Worm (Caenorhabditis elegans) whole organism, L2 larva: ENCODE data around the gene M03F4.6.

Source experiments
- C34F6.9 ChIP-seq: fragments of 150-350 bp; optimal IDR thresholded peaks from 2 replicates; lab custom pipeline; 2014; ENCODE audit warnings: missing biosample characterization, missing genetic modification characterization
- F13H6.1 ChIP-seq: sonication (generic microtip); optimal IDR thresholded peaks from 2 replicates; lab custom pipeline; 2016; ENCODE audit warnings: missing genetic modification characterization, missing compliant biosample characterization
- Y55F3AM.14 ChIP-seq: fragments of 200-800 bp; sonication (Bioruptor generic); optimal IDR thresholded peaks from 2 replicates; lab custom pipeline; 2018; ENCODE audit warnings: mild to moderate bottlenecking, missing genetic modification characterization, missing compliant biosample characterization
- ZK546.5 ChIP-seq: sonication (generic microtip); optimal IDR thresholded peaks from 2 replicates; lab custom pipeline; 2017; ENCODE audit warnings: missing biosample characterization, missing genetic modification characterization
- alr-1 ChIP-seq: fragments of 150-350 bp; optimal IDR thresholded peaks from 2 replicates; lab custom pipeline; 2014; ENCODE audit warnings: missing biosample characterization, missing genetic modification characterization
- aly-2 ChIP-seq: fragments of 150-350 bp; optimal IDR thresholded peaks from 2 replicates; lab custom pipeline; 2014; ENCODE audit warnings: missing biosample characterization, missing genetic modification characterization
- ama-1 ChIP-seq: fragments of 150-350 bp; optimal IDR thresholded peaks from 2 replicates; lab custom pipeline; 2018; ENCODE audit warnings: inconsistent platforms
- blmp-1 ChIP-seq: sonication (generic microtip); optimal IDR thresholded peaks from 2 replicates; lab custom pipeline; 2017; ENCODE audit warnings: missing genetic modification characterization, mild to moderate bottlenecking, missing compliant biosample characterization, antibody characterized with exemption, moderate library complexity; ENCODE audit not compliant: insufficient read depth
- ceh-16 ChIP-seq: fragments of 150-350 bp; optimal IDR thresholded peaks from 2 replicates; lab custom pipeline; 2014; ENCODE audit warnings: missing biosample characterization, missing genetic modification characterization
- ceh-82 ChIP-seq: fragments of 150-350 bp; optimal IDR thresholded peaks from 2 replicates; lab custom pipeline; 2014; ENCODE audit warnings: missing biosample characterization, missing genetic modification characterization
- crh-2 ChIP-seq: sonication (generic microtip); optimal IDR thresholded peaks from 2 replicates; lab custom pipeline; 2017; ENCODE audit warnings: missing biosample characterization, missing genetic modification characterization
- elt-3 ChIP-seq: sonication (generic microtip); optimal IDR thresholded peaks from 2 replicates; lab custom pipeline; 2017; ENCODE audit warnings: missing biosample characterization, missing genetic modification characterization
- fos-1 ChIP-seq: fragments of 150-350 bp; optimal IDR thresholded peaks from 2 replicates; lab custom pipeline; 2014; ENCODE audit warnings: missing biosample characterization, missing genetic modification characterization
- lsy-2 ChIP-seq, 2 experiments: fragments of 150-350 bp in 1 of 2; sonication (generic microtip) in 1 of 2; optimal IDR thresholded peaks; 2 replicates each; lab custom pipeline; 2014 to 2017; ENCODE audit warnings: missing biosample characterization in 2 of 2, missing genetic modification characterization in 2 of 2
- mab-5 ChIP-seq: fragments of 150-350 bp; optimal IDR thresholded peaks from 2 replicates; lab custom pipeline; 2014; ENCODE audit warnings: missing biosample characterization, missing genetic modification characterization
- mbf-1 ChIP-seq: sonication (generic microtip); optimal IDR thresholded peaks from 2 replicates; lab custom pipeline; 2017; ENCODE audit warnings: missing biosample characterization, missing genetic modification characterization
- mdl-1 ChIP-seq, 2 experiments: fragments of 150-350 bp in 1 of 2; sonication (generic microtip) in 1 of 2; optimal IDR thresholded peaks; 2 replicates each; lab custom pipeline; 2017; ENCODE audit warnings: missing biosample characterization in 2 of 2, missing genetic modification characterization in 2 of 2
- nhr-11 ChIP-seq: fragments of 150-350 bp; optimal IDR thresholded peaks from 2 replicates; lab custom pipeline; 2014; ENCODE audit warnings: missing biosample characterization, missing genetic modification characterization
- nhr-129 ChIP-seq: fragments of 150-350 bp; optimal IDR thresholded peaks from 2 replicates; lab custom pipeline; 2014; ENCODE audit warnings: missing biosample characterization, missing genetic modification characterization
- nhr-21 ChIP-seq: fragments of 150-350 bp; optimal IDR thresholded peaks from 2 replicates; lab custom pipeline; 2014; ENCODE audit warnings: missing biosample characterization, missing genetic modification characterization
- nhr-23 ChIP-seq: fragments of 150-350 bp; optimal IDR thresholded peaks from 2 replicates; lab custom pipeline; 2014; ENCODE audit warnings: missing biosample characterization, missing genetic modification reagents, missing genetic modification characterization
- nhr-25 ChIP-seq: fragments of 150-350 bp; sonication (generic microtip); optimal IDR thresholded peaks from 3 replicates; lab custom pipeline; 2014; ENCODE audit warnings: missing biosample characterization, missing genetic modification characterization
- peb-1 ChIP-seq: fragments of 150-350 bp; optimal IDR thresholded peaks from 2 replicates; lab custom pipeline; 2014; ENCODE audit warnings: missing biosample characterization, missing genetic modification characterization
- sem-4 ChIP-seq: fragments of 150-350 bp; optimal IDR thresholded peaks from 2 replicates; lab custom pipeline; 2014; ENCODE audit warnings: missing biosample characterization, missing genetic modification reagents, missing genetic modification characterization
- sma-3 ChIP-seq: sonication (generic microtip); optimal IDR thresholded peaks from 2 replicates; lab custom pipeline; 2016; ENCODE audit warnings: missing genetic modification reagents, missing genetic modification characterization, missing compliant biosample characterization
- sma-9 ChIP-seq, 2 experiments: fragments of 150-350 bp in 1 of 2; sonication (generic microtip) in 1 of 2; optimal IDR thresholded peaks; 2 replicates each; lab custom pipeline; 2014 to 2016; ENCODE audit warnings: missing genetic modification characterization in 2 of 2, mild to moderate bottlenecking in 1 of 2, missing biosample characterization in 1 of 2, missing compliant biosample characterization in 1 of 2, missing genetic modification reagents in 1 of 2, moderate library complexity in 1 of 2
- snpc-4 ChIP-seq: fragments of 150-350 bp; optimal IDR thresholded peaks from 2 replicates; lab custom pipeline; 2014; ENCODE audit warnings: missing biosample characterization, missing genetic modification characterization
- unc-39 ChIP-seq: fragments of 150-350 bp; optimal IDR thresholded peaks from 2 replicates; lab custom pipeline; 2014; ENCODE audit warnings: missing biosample characterization, missing genetic modification characterization
- unc-55 ChIP-seq: fragments of 150-350 bp; sonication (generic microtip); optimal IDR thresholded peaks from 3 replicates; lab custom pipeline; 2014; ENCODE audit warnings: missing biosample characterization, missing genetic modification reagents, missing genetic modification characterization
- zag-1 ChIP-seq: fragments of 150-350 bp; optimal IDR thresholded peaks from 2 replicates; lab custom pipeline; 2014; ENCODE audit warnings: missing biosample characterization, missing genetic modification characterization
- ztf-1 ChIP-seq: fragments of 200-800 bp; sonication (Bioruptor generic); conservative IDR thresholded peaks from 2 replicates; pipeline ENCODE4 v1.3.6; 2022; ENCODE audit warnings: missing genetic modification characterization, missing compliant biosample characterization
- ztf-4 ChIP-seq: fragments of 150-350 bp; optimal IDR thresholded peaks from 2 replicates; lab custom pipeline; 2014; ENCODE audit warnings: missing biosample characterization, missing genetic modification characterization

Gene M03F4.6

ce11 chrX:4974486-4974885 lies 5.4 kb upstream of the M03F4.6 start:
- no peak for TF ChIP-seq alr-1 (tag; lab: Kevin White, UChicago)
- no peak for TF ChIP-seq nhr-129 (tag; lab: Kevin White, UChicago)
- TF ChIP-seq mbf-1 (tag; lab: Kevin White, UChicago), result no peak
- TF ChIP-seq sem-4 (tag; lab: Kevin White, UChicago), result no peak
- no peak for TF ChIP-seq sma-3
- no peak for TF ChIP-seq nhr-25 (tag; lab: Kevin White, UChicago)
- no peak for TF ChIP-seq zag-1
- no peak for TF ChIP-seq ztf-4 (tag; lab: Kevin White, UChicago)
- no peak for TF ChIP-seq mab-5 (tag; lab: Kevin White, UChicago)
- no peak for TF ChIP-seq unc-39 (tag; lab: Kevin White, UChicago)
- TF ChIP-seq nhr-23 (tag; lab: Kevin White, UChicago), result no peak
- no peak for TF ChIP-seq blmp-1
- TF ChIP-seq elt-3 (tag; lab: Kevin White, UChicago), result no peak

- TF ChIP-seq sma-9 (GFP tag; optimal IDR thresholded peaks at IDR 0.05; lab: Kevin White, UChicago), result peak; percentile 40
- TF ChIP-seq sma-9 (tag; optimal IDR thresholded peaks at IDR 0.05; lab: Kevin White, UChicago), result no peak
- peak; percentile 9 for TF ChIP-seq nhr-21 (tag; lab: Kevin White, UChicago)
- no peak for TF ChIP-seq zag-1
- peak; percentile 28 for TF ChIP-seq sma-3
- peak; percentile 15 for TF ChIP-seq blmp-1
- TF ChIP-seq F13H6.1 (tag; lab: Kevin White, UChicago), result peak; percentile 33
Measured at ce11 chrX:4972039-4972581, 3.0 kb upstream of the M03F4.6 start.

ce11 chrX:4971427-4971826 lies 2.3 kb upstream of the M03F4.6 start:
- TF ChIP-seq sma-3, result peak; percentile 2
- TF ChIP-seq ceh-16 (tag; lab: Kevin White, UChicago), result peak; percentile 34
- TF ChIP-seq peb-1 (tag; lab: Kevin White, UChicago), result peak; percentile 54
- peak; percentile 48 for TF ChIP-seq nhr-11 (tag; lab: Kevin White, UChicago)
- TF ChIP-seq mdl-1 (tag; optimal IDR thresholded peaks at IDR 0.05; lab: Kevin White, UChicago), result peak in 1 of 2 experiments; percentile 74
- TF ChIP-seq nhr-25 (tag; lab: Kevin White, UChicago), result peak; percentile 51
- TF ChIP-seq mbf-1 (tag; lab: Kevin White, UChicago), result no peak
- TF ChIP-seq ztf-1 (GFP tag; lab: Robert Waterston, UW), result no peak
- peak; percentile 36 for TF ChIP-seq fos-1 (tag; lab: Kevin White, UChicago)
- TF ChIP-seq C34F6.9, result peak; percentile 27
- TF ChIP-seq F13H6.1 (tag; lab: Kevin White, UChicago), result peak; percentile 79
- no peak for TF ChIP-seq aly-2 (tag; lab: Kevin White, UChicago)
- TF ChIP-seq crh-2, result peak; percentile 74
- TF ChIP-seq lsy-2 (tag; optimal IDR thresholded peaks at IDR 0.05; lab: Kevin White, UChicago), result peak; percentile 2 to 40
- peak; percentile 40 for TF ChIP-seq sem-4 (tag; lab: Kevin White, UChicago)
- peak; percentile 41 for TF ChIP-seq sma-9 (GFP tag; optimal IDR thresholded peaks at IDR 0.05; lab: Kevin White, UChicago)
- no peak for TF ChIP-seq sma-9 (tag; optimal IDR thresholded peaks at IDR 0.05; lab: Kevin White, UChicago)
- TF ChIP-seq blmp-1, result peak; percentile 41
- TF ChIP-seq nhr-129 (tag; lab: Kevin White, UChicago), result peak; percentile 84
- no peak for TF ChIP-seq ceh-82
- TF ChIP-seq elt-3 (tag; lab: Kevin White, UChicago), result no peak

ce11 chrX:4970863-4971345 lies 1.8 kb upstream of the M03F4.6 start, which contains the start of gene calu-1:
Gene calu-1, minus strand, starts transcription at chrX:4970913.
- TF ChIP-seq unc-39 (tag; lab: Kevin White, UChicago), result no peak
- no peak for TF ChIP-seq ama-1
- TF ChIP-seq nhr-21 (tag; lab: Kevin White, UChicago), result no peak
- no peak for TF ChIP-seq snpc-4 (tag; lab: Kevin White, UChicago)
- no peak for TF ChIP-seq nhr-11 (tag; lab: Kevin White, UChicago)
- no peak for TF ChIP-seq sma-9 (GFP tag; optimal IDR thresholded peaks at IDR 0.05; lab: Kevin White, UChicago)
- no peak for TF ChIP-seq sma-9 (tag; optimal IDR thresholded peaks at IDR 0.05; lab: Kevin White, UChicago)
- no peak for TF ChIP-seq fos-1 (tag; lab: Kevin White, UChicago)
- TF ChIP-seq blmp-1, result no peak
- TF ChIP-seq nhr-25 (tag; lab: Kevin White, UChicago), result no peak
- TF ChIP-seq lsy-2 (tag; optimal IDR thresholded peaks at IDR 0.05; lab: Kevin White, UChicago), result no peak
- no peak for TF ChIP-seq Y55F3AM.14 (GFP tag; lab: Kevin White, UChicago)
- TF ChIP-seq mbf-1 (tag; lab: Kevin White, UChicago), result no peak
- TF ChIP-seq ZK546.5 (tag; lab: Kevin White, UChicago), result no peak

DNA sequence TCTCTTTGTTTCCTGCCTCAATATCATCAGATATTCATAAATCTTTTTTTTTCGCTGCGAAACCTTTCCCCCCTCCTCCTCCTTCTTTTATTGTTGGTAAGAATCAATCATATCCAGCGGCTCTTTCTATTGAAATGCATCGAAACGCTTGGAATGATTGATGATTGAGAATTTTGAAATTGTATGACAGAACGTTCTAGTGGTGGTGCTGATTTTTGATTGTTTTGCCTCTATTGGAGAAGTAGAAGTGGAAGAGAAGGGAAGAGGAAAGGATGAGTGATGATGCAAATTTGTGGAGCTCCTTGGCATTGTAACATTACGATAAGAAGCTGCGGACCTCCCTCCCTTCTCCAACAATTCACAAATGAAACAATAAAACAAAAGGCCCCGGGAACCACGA lies 3.5 kb downstream of the M03F4.6 start:
- TF ChIP-seq zag-1 (no peak), mab-5 (tag; lab: Kevin White, UChicago) (peak; percentile 2), unc-55 (peak; percentile 51)
